Fruit fly (Drosophila melanogaster) whole organism, embryonic: Measurements from ENCODE around the gene dib.

Experiments
- Aef1 ChIP-seq: fragments of 200-800 bp; sonication (Bioruptor generic); IDR thresholded peaks from 3 replicates; pipeline ENCODE4 v1.3.6; 2022; ENCODE audit warnings: missing biosample characterization, missing genetic modification characterization
- CG10366 ChIP-seq: fragments of 200-800 bp; sonication (Bioruptor generic); IDR thresholded peaks from 2 replicates; pipeline ENCODE4 v1.3.6; 2022; ENCODE audit warnings: missing biosample characterization, missing genetic modification characterization
- CG11504 ChIP-seq: fragments of 200-800 bp; sonication (Bioruptor generic); optimal IDR thresholded peaks from 3 replicates; lab custom pipeline; 2019; ENCODE audit warnings: missing biosample characterization, mild to moderate bottlenecking, missing genetic modification characterization, moderate library complexity
- CG11560 ChIP-seq: fragments of 200-800 bp; sonication (Bioruptor generic); IDR thresholded peaks from 3 replicates; pipeline ENCODE4 v1.3.6; 2022; ENCODE audit warnings: missing biosample characterization, missing genetic modification characterization
- CG12299 ChIP-seq: fragments of 200-800 bp; sonication (Bioruptor generic); optimal IDR thresholded peaks from 2 replicates; lab custom pipeline; 2018; ENCODE audit warnings: missing biosample characterization, mild to moderate bottlenecking, missing genetic modification characterization
- CG1233 ChIP-seq: fragments of 200-800 bp; sonication (Bioruptor generic); optimal IDR thresholded peaks from 4 replicates; lab custom pipeline; 2018; ENCODE audit warnings: missing biosample characterization, mild to moderate bottlenecking, missing genetic modification characterization
- CG13424 ChIP-seq: fragments of 200-800 bp; sonication (Bioruptor generic); optimal IDR thresholded peaks from 2 replicates; lab custom pipeline; 2019; ENCODE audit warnings: missing biosample characterization, mild to moderate bottlenecking, missing genetic modification characterization, moderate library complexity
- CG17186 ChIP-seq: fragments of 200-800 bp; sonication (Bioruptor generic); optimal IDR thresholded peaks from 3 replicates; lab custom pipeline; 2017; ENCODE audit warnings: missing biosample characterization, missing genetic modification reagents, missing genetic modification characterization
- CG17359 ChIP-seq: fragments of 200-800 bp; sonication (Bioruptor generic); optimal IDR thresholded peaks from 3 replicates; lab custom pipeline; 2018; ENCODE audit warnings: missing biosample characterization, mild to moderate bottlenecking, missing genetic modification characterization, moderate library complexity
- CG17829 ChIP-seq: fragments of 200-800 bp; optimal IDR thresholded peaks from 2 replicates; lab custom pipeline; 2019; ENCODE audit warnings: missing biosample characterization, mild to moderate bottlenecking, missing genetic modification characterization, moderate library complexity
- CG2199 ChIP-seq: fragments of 200-800 bp; sonication (Bioruptor generic); IDR thresholded peaks from 3 replicates; pipeline ENCODE4 v1.3.6; 2022; ENCODE audit warnings: missing biosample characterization, missing genetic modification characterization
- CG30431 ChIP-seq: fragments of 200-800 bp; sonication (Bioruptor generic); optimal IDR thresholded peaks from 2 replicates; lab custom pipeline; 2017; ENCODE audit warnings: missing biosample characterization, missing genetic modification characterization
- CG4707 ChIP-seq: fragments of 200-800 bp; sonication (Bioruptor generic); optimal IDR thresholded peaks from 2 replicates; lab custom pipeline; 2018; ENCODE audit warnings: missing biosample characterization, mild to moderate bottlenecking, missing genetic modification characterization, moderate library complexity
- CG4730 ChIP-seq: fragments of 200-800 bp; sonication (Bioruptor generic); IDR thresholded peaks from 2 replicates; pipeline ENCODE4 v1.3.6; 2022; ENCODE audit warnings: missing biosample characterization, missing genetic modification characterization
- CG6175 ChIP-seq: fragments of 200-800 bp; sonication (Bioruptor generic); IDR thresholded peaks from 3 replicates; pipeline ENCODE4 v1.3.6; 2022; ENCODE audit warnings: missing biosample characterization, missing genetic modification characterization
- CG8281 ChIP-seq: fragments of 200-800 bp; sonication (Bioruptor generic); optimal IDR thresholded peaks from 2 replicates; lab custom pipeline; 2018; ENCODE audit warnings: missing biosample characterization, mild to moderate bottlenecking, missing genetic modification characterization, moderate library complexity
- Dbx ChIP-seq: fragments of 200-800 bp; sonication (Bioruptor generic); IDR thresholded peaks from 3 replicates; pipeline ENCODE4 v1.3.6; 2022; ENCODE audit warnings: missing biosample characterization, missing genetic modification characterization
- Eip74EF ChIP-seq, 2 experiments: fragments of 200-800 bp in 1 of 2; fragments of >200 bp in 1 of 2; sonication (Bioruptor generic) in 1 of 2; optimal IDR thresholded peaks; 2 replicates each; lab custom pipeline; 2017 to 2019; ENCODE audit warnings: missing biosample characterization in 2 of 2, missing genetic modification characterization in 2 of 2, mild to moderate bottlenecking in 1 of 2, moderate library complexity in 1 of 2
- Fer2 ChIP-seq: fragments of 200-800 bp; sonication (Bioruptor generic); optimal IDR thresholded peaks from 2 replicates; lab custom pipeline; 2018; ENCODE audit warnings: missing biosample characterization, mild to moderate bottlenecking, missing genetic modification characterization, moderate library complexity
- Hsf ChIP-seq: fragments of 200-800 bp; sonication (Bioruptor generic); optimal IDR thresholded peaks from 3 replicates; lab custom pipeline; 2016; ENCODE audit warnings: missing biosample characterization, missing genetic modification characterization
- MBD-R2 ChIP-seq: fragments of 200-800 bp; sonication (Bioruptor generic); IDR thresholded peaks from 2 replicates; pipeline ENCODE4 v1.3.6; 2022; ENCODE audit warnings: missing biosample characterization, missing genetic modification characterization
- NC2α ChIP-seq: fragments of 200-800 bp; sonication (Bioruptor generic); optimal IDR thresholded peaks from 2 replicates; lab custom pipeline; 2016; ENCODE audit warnings: missing biosample characterization, missing genetic modification characterization
- Pdp1 ChIP-seq, 2 experiments: fragments of 200-800 bp; sonication (Bioruptor generic); optimal IDR thresholded peaks; 3 replicates each; lab custom pipeline; 2016; ENCODE audit warnings: missing biosample characterization in 2 of 2, missing genetic modification characterization in 2 of 2, mild to moderate bottlenecking in 1 of 2, moderate library complexity in 1 of 2
- Rx ChIP-seq: fragments of 200-800 bp; sonication (Bioruptor generic); IDR thresholded peaks from 2 replicates; pipeline ENCODE4 v1.3.6; 2022; ENCODE audit warnings: missing biosample characterization, missing genetic modification characterization
- Sox100B ChIP-seq: fragments of 200-800 bp; sonication (Bioruptor generic); optimal IDR thresholded peaks from 3 replicates; lab custom pipeline; 2018; ENCODE audit warnings: missing biosample characterization, mild to moderate bottlenecking, missing genetic modification characterization
- Xbp1 ChIP-seq: fragments of 200-800 bp; sonication (Bioruptor generic); optimal IDR thresholded peaks from 3 replicates; lab custom pipeline; 2016; ENCODE audit warnings: missing biosample characterization, mild to moderate bottlenecking, missing genetic modification characterization
- YL-1 ChIP-seq: fragments of 200-800 bp; sonication (Bioruptor generic); optimal IDR thresholded peaks from 3 replicates; lab custom pipeline; 2017; ENCODE audit warnings: missing biosample characterization, mild to moderate bottlenecking, missing genetic modification characterization
- bcd ChIP-seq: fragments of 200-800 bp; sonication (Bioruptor generic); optimal IDR thresholded peaks from 2 replicates; lab custom pipeline; 2017; ENCODE audit warnings: missing biosample characterization, mild to moderate bottlenecking, missing genetic modification characterization
- cas ChIP-seq: fragments of 200-800 bp; sonication (Bioruptor generic); IDR thresholded peaks from 2 replicates; pipeline ENCODE4 v1.3.6; 2022; ENCODE audit warnings: missing biosample characterization, missing genetic modification characterization
- da ChIP-seq: fragments of 200-800 bp; sonication (Bioruptor generic); optimal IDR thresholded peaks from 2 replicates; lab custom pipeline; 2016; ENCODE audit warnings: missing biosample characterization, missing genetic modification characterization
- dmrt11E ChIP-seq: fragments of 200-800 bp; sonication (Bioruptor generic); optimal IDR thresholded peaks from 3 replicates; lab custom pipeline; 2018; ENCODE audit warnings: missing biosample characterization, mild to moderate bottlenecking, missing genetic modification characterization, moderate library complexity
- ewg ChIP-seq: fragments of 200-800 bp; sonication (Bioruptor generic); optimal IDR thresholded peaks from 3 replicates; lab custom pipeline; 2017; ENCODE audit warnings: mild to moderate bottlenecking, missing biosample characterization, missing genetic modification reagents, missing genetic modification characterization
- hkb ChIP-seq, 2 experiments: fragments of 200-800 bp in 1 of 2; fragments of >200 bp in 1 of 2; sonication (Bioruptor generic) in 1 of 2; IDR thresholded peaks in 1 of 2; optimal IDR thresholded peaks in 1 of 2; 2 replicates each; pipeline versions ENCODE4 v1.3.6 to Lab custom; 2017 to 2022; ENCODE audit warnings: missing biosample characterization in 1 of 2, missing genetic modification characterization in 1 of 2
- kay ChIP-seq: fragments of 200-800 bp; sonication (Bioruptor generic); optimal IDR thresholded peaks from 2 replicates; lab custom pipeline; 2016; ENCODE audit warnings: missing biosample characterization, missing genetic modification characterization
- klu ChIP-seq: fragments of 200-800 bp; sonication (Bioruptor generic); IDR thresholded peaks from 2 replicates; pipeline ENCODE4 v1.3.6; 2022; ENCODE audit warnings: missing biosample characterization, missing genetic modification characterization
- lov ChIP-seq, 2 experiments: fragments of 200-800 bp in 1 of 2; fragments of >200 bp in 1 of 2; sonication (Bioruptor generic) in 1 of 2; IDR thresholded peaks in 1 of 2; optimal IDR thresholded peaks in 1 of 2; 2 replicates in 1 of 2; 3 replicates in 1 of 2; pipeline versions ENCODE4 v1.3.6 to Lab custom; 2017 to 2022; ENCODE audit warnings: missing biosample characterization in 1 of 2, missing genetic modification characterization in 1 of 2
- maf-S ChIP-seq: fragments of 200-800 bp; sonication (Bioruptor generic); optimal IDR thresholded peaks from 2 replicates; lab custom pipeline; 2016; ENCODE audit warnings: missing biosample characterization, missing genetic modification characterization
- nerfin-1 ChIP-seq: fragments of 200-800 bp; sonication (Bioruptor generic); optimal IDR thresholded peaks from 3 replicates; lab custom pipeline; 2019; ENCODE audit warnings: missing biosample characterization, mild to moderate bottlenecking, missing genetic modification characterization, moderate library complexity
- nom ChIP-seq: fragments of 200-800 bp; sonication (Bioruptor generic); optimal IDR thresholded peaks from 2 replicates; lab custom pipeline; 2017; ENCODE audit warnings: missing biosample characterization, missing genetic modification characterization, mild to moderate bottlenecking, moderate library complexity, missing genetic modification reagents
- oc ChIP-seq: fragments of 200-800 bp; sonication (Bioruptor generic); optimal IDR thresholded peaks from 2 replicates; lab custom pipeline; 2018; ENCODE audit warnings: missing biosample characterization, mild to moderate bottlenecking, missing genetic modification characterization, moderate library complexity
- pros ChIP-seq: fragments of 200-800 bp; sonication (Bioruptor generic); optimal IDR thresholded peaks from 3 replicates; lab custom pipeline; 2019; ENCODE audit warnings: missing biosample characterization, mild to moderate bottlenecking, missing genetic modification characterization, moderate library complexity
- pzg ChIP-seq: fragments of 200-800 bp; sonication (Bioruptor generic); optimal IDR thresholded peaks from 3 replicates; lab custom pipeline; 2018; ENCODE audit warnings: missing biosample characterization, mild to moderate bottlenecking, missing genetic modification characterization, moderate library complexity
- shn ChIP-seq: fragments of 200-800 bp; sonication (Bioruptor generic); optimal IDR thresholded peaks from 3 replicates; lab custom pipeline; 2016; ENCODE audit warnings: missing biosample characterization, missing genetic modification characterization
- sisA ChIP-seq: fragments of 200-800 bp; sonication (Bioruptor generic); IDR thresholded peaks from 2 replicates; pipeline ENCODE4 v1.3.6; 2022; ENCODE audit warnings: missing biosample characterization, missing genetic modification characterization
- vvl ChIP-seq: fragments of 200-800 bp; sonication (Bioruptor generic); IDR thresholded peaks from 2 replicates; pipeline ENCODE4 v1.3.6; 2022; ENCODE audit warnings: missing biosample characterization, missing genetic modification characterization

Gene dib

dm6 chr3L:4107120-4107519 is 45.0 kb downstream of the dib start (continued):
- no peak for TF ChIP-seq shn
- no peak for TF ChIP-seq dmrt11E
- no peak for TF ChIP-seq ewg (GFP tag; lab: Kevin White, UChicago)
- no peak for TF ChIP-seq maf-S (GFP tag; lab: Kevin White, UChicago)
- 0 out of 3 replicates have a peak, but pooled peaks have one; percentile 26 for TF ChIP-seq CG6175 (GFP tag; lab: Robert Waterston, UW)
- no peak for TF ChIP-seq CG17829 (tag; lab: Kevin White, UChicago)
- no peak for TF ChIP-seq bcd (GFP tag; lab: Kevin White, UChicago)
- TF ChIP-seq CG11560 (tag; lab: Robert Waterston, UW), result no peak
- peak; percentile 25; the same call in 1 of the 2 replicates for TF ChIP-seq vvl
- TF ChIP-seq lov (optimal IDR thresholded peaks at IDR 0.05; lab: Kevin White, UChicago), result no peak
- 0 out of 3 replicates have a peak, but pooled peaks have one; percentile 34 for TF ChIP-seq lov (GFP tag; IDR thresholded peaks at IDR 0.05; lab: Robert Waterston, UW)
- peak; percentile 46 for TF ChIP-seq CG4707 (GFP tag; lab: Kevin White, UChicago)
- no peak for TF ChIP-seq nerfin-1
- TF ChIP-seq Rx (GFP tag; lab: Robert Waterston, UW), result no peak
- no peak for TF ChIP-seq klu
- no peak for TF ChIP-seq CG10366
- TF ChIP-seq CG1233 (GFP tag; lab: Kevin White, UChicago), result no peak
- TF ChIP-seq CG17186 (GFP tag; lab: Kevin White, UChicago), result no peak
- 0 out of 3 replicates have a peak, but pooled peaks have one; percentile 36 for TF ChIP-seq Dbx
- no peak for TF ChIP-seq Hsf (GFP tag; lab: Kevin White, UChicago)
- no peak for TF ChIP-seq kay (GFP tag; lab: Kevin White, UChicago)
- no peak for TF ChIP-seq oc
- no peak for TF ChIP-seq da (GFP tag; lab: Kevin White, UChicago)
- peak; percentile 24 for TF ChIP-seq nom
- no peak for TF ChIP-seq CG12299 (tag; lab: Kevin White, UChicago)
- TF ChIP-seq Sox100B (GFP tag; lab: Kevin White, UChicago), result no peak
- TF ChIP-seq CG4730 (GFP tag; lab: Robert Waterston, UW), result no peak
- no peak for TF ChIP-seq Xbp1 (GFP tag; lab: Kevin White, UChicago)
- TF ChIP-seq CG2199 (GFP tag; lab: Robert Waterston, UW), result 0 out of 3 replicates have a peak, but pooled peaks have one; percentile 49
- TF ChIP-seq CG8281, result no peak
- peak; percentile 5 for TF ChIP-seq CG17359 (tag; lab: Kevin White, UChicago)
- no peak for TF ChIP-seq pzg (GFP tag; lab: Kevin White, UChicago)
- no peak for TF ChIP-seq hkb (optimal IDR thresholded peaks at IDR 0.05; lab: Kevin White, UChicago)
- TF ChIP-seq hkb (GFP tag; IDR thresholded peaks at IDR 0.05; lab: Robert Waterston, UW), result 0 out of 2 replicates have a peak, but pooled peaks have one; percentile 23
- TF ChIP-seq sisA (GFP tag; lab: Robert Waterston, UW), result no peak
- no peak for TF ChIP-seq cas (GFP tag; lab: Robert Waterston, UW)
- no peak for TF ChIP-seq CG13424
- peak; percentile 1 for TF ChIP-seq YL-1 (GFP tag; lab: Kevin White, UChicago)
- no peak for TF ChIP-seq NC2α
- TF ChIP-seq Eip74EF (GFP tag; optimal IDR thresholded peaks at IDR 0.05; lab: Kevin White, UChicago), result no peak
- no peak for TF ChIP-seq pros
- TF ChIP-seq Fer2 (tag; lab: Kevin White, UChicago), result no peak
- TF ChIP-seq CG11504, result no peak
- TF ChIP-seq MBD-R2, result no peak
- peak in 1 of 2 experiments; percentile 36 for TF ChIP-seq Pdp1 (GFP tag; optimal IDR thresholded peaks at IDR 0.05; lab: Kevin White, UChicago)
- TF ChIP-seq CG30431 (GFP tag; lab: Kevin White, UChicago), result no peak
- no peak for TF ChIP-seq Aef1
